Fruit fly (Drosophila melanogaster) ovary, adult (tissue): Measurements from ENCODE around the gene CG11755.

ENCODE experiments used
- CG17801 ChIP-seq: fragments of 200-800 bp; optimal IDR thresholded peaks from 2 replicates; lab custom pipeline; 2019; ENCODE audit warnings: missing biosample characterization, mild to moderate bottlenecking, missing genetic modification characterization, moderate library complexity; ENCODE audit not compliant: partially characterized antibody

Gene CG11755

DNA sequence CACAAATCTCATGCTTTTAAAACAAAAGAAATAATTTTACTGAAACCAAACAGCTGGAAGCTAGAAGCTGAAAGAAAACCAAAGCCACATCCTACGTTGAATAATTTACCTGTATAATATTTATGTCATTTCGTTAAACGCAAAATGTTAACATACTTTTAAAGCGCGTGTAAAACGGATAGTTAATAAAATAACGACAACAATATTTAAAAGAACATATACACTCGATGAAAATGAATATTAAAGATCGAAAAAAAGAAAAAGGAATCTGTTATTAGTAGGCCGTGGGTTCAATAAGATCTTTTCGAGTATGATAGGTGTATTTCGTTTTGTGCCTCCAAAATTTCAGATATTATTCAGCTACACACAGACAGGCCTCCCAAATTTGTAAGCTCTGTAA, 44.4 kb downstream of the CG11755 start, which contains the start of gene CG8136:
CG8136 (plus strand) TSS at position 301 of the 400 bp plus-strand sequence.
- TF ChIP-seq CG17801 (GFP tag; lab: Kevin White, UChicago): no peak

DNA sequence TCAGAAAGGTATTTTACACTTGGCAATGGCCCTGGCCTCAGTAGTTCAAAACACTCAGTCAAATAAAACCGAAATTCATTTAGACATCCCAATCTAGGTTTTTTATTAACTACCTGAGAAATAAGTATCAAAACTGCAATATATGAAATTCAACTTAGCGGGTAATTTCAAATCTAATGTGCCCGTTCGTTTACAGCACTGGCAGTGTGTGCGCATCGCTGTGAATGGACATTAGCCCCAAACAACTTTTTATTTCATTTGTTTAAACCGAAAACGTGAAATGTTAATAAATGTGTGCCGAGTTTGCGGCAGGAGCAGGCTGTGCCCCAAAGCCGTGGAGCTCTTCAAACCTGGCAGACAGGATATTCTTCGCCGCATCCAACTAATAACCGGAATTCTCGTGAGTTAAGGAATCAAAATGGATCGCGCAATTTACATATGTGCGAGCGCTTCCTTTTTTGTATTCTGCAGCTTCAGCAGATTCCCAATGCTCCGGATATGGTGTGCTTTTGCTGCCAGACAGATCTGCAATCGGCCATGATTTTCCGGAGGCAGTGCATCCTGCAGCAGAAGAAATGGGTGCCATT, 46.3 kb downstream of the CG11755 start, which contains the start of gene nom:
nom (plus strand) TSS at position 213 of the 587 bp plus-strand sequence.
- no peak for TF ChIP-seq CG17801 (GFP tag; lab: Kevin White, UChicago)

DNA sequence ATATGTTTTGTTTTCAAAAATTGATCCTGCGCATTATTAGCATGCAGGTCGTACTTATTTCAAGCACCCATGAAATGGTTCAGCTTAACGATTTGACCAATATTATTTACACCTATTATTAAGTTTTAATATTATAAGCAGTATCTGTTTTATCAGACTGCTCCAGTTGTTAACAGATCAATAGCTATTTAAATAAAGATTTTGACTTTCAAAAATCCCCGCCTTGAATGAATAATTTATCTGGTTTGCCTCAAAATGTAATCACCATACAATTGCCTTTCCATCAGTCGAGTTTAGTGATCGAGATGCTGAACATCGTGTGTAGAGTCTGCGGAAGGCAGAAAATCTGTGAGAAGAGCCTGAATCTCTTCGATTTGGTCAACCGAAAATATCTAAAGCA, 48.5 kb downstream of the CG11755 start, which contains the start of gene ouib:
ouib (plus strand) TSS at position 301 of the 400 bp plus-strand sequence.
- no peak for TF ChIP-seq CG17801 (GFP tag; lab: Kevin White, UChicago)

DNA sequence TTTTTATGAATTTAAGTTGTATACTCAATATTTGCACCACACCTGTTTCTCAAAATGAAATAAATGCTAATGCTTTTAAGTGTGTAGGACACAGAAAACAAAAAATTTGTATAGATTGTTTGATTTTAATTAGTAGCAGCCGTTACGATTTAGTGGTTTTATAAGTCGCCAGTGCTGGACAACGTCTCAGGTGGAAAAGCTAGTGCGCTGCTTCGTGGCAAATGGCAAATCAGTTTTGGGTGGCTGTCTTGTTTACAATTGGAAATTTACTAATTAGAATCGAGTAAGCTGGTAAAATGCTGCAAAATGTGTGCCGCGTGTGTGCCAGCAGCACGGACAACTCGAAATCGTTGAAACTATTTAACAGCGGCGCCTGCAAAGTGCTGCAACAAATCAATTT, 49.9 kb downstream of the CG11755 start, which contains the start of gene CG8159:
CG8159 (plus strand) TSS at position 223 of the 400 bp plus-strand sequence.
- no peak for TF ChIP-seq CG17801 (GFP tag; lab: Kevin White, UChicago)
